Worm (Caenorhabditis elegans) whole organism, L3 larva: Measurements from ENCODE around the gene zig-6.

Experiments used
- ama-1 ChIP-seq: fragments of 150-350 bp; optimal IDR thresholded peaks from 2 replicates; lab custom pipeline; 2018
- ceh-82 ChIP-seq: fragments of 150-350 bp; optimal IDR thresholded peaks from 2 replicates; lab custom pipeline; 2014; ENCODE audit warnings: missing biosample characterization, missing genetic modification characterization
- egl-27 ChIP-seq: sonication (generic microtip); optimal IDR thresholded peaks from 4 replicates; lab custom pipeline; 2017; ENCODE audit warnings: missing biosample characterization, missing genetic modification reagents, missing genetic modification characterization
- elt-2 ChIP-seq: sonication (generic microtip); optimal IDR thresholded peaks from 2 replicates; lab custom pipeline; 2016; ENCODE audit warnings: missing genetic modification reagents, mild to moderate bottlenecking, missing genetic modification characterization, missing compliant biosample characterization
- nhr-12 ChIP-seq: fragments of 150-350 bp; optimal IDR thresholded peaks from 2 replicates; lab custom pipeline; 2014; ENCODE audit warnings: missing biosample characterization, missing genetic modification characterization
- nhr-77 ChIP-seq: fragments of 150-350 bp; optimal IDR thresholded peaks from 2 replicates; lab custom pipeline; 2014; ENCODE audit warnings: missing biosample characterization, missing genetic modification characterization
- tbx-2 ChIP-seq: sonication (generic microtip); optimal IDR thresholded peaks from 2 replicates; lab custom pipeline; 2016; ENCODE audit warnings: mild to moderate bottlenecking, missing genetic modification characterization, missing compliant biosample characterization

DNA sequence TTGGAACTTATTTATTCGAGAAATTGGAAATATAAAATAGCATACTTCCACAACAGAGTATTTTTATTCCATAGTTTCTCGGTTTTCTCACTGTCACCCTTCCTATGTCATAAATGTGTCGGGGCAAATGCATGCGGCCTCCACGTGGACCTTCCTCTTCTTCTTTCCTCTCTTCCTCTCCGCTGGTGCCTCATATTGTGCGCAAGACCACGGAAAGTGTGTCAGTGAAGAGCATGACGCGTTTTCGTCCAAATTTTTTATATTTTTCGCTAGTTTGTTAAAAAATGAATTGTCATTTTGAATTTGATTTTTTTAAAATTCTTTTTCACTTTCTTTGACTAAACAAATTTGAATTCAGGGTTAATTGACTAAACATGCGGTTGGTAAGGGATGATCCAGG lies 23.8 kb downstream of the zig-6 start, which contains the start of gene mans-3:
- peak; percentile 88 for TF ChIP-seq tbx-2 (tag; lab: Kevin White, UChicago)
- TF ChIP-seq nhr-77 (tag; lab: Kevin White, UChicago), result no peak
- TF ChIP-seq nhr-12, result no peak
- peak; percentile 21 for TF ChIP-seq egl-27
- TF ChIP-seq ama-1 (lab: Kevin White, UChicago), result no peak
- peak; percentile 33 for TF ChIP-seq ceh-82
- peak; percentile 76 for TF ChIP-seq elt-2 (tag; lab: Kevin White, UChicago)
